Worm (Caenorhabditis elegans) whole organism, late embryonic: Measurements from ENCODE around the gene Y11D7A.7.

Experiments
- ets-4 ChIP-seq: sonication (generic microtip); optimal IDR thresholded peaks from 2 replicates; lab custom pipeline; 2016; ENCODE audit warnings: missing genetic modification characterization, missing compliant biosample characterization
- gmeb-2 ChIP-seq: sonication (generic microtip); optimal IDR thresholded peaks from 2 replicates; lab custom pipeline; 2016; ENCODE audit warnings: missing genetic modification characterization, inconsistent platforms, missing compliant biosample characterization
- hlh-30 ChIP-seq: sonication (generic microtip); optimal IDR thresholded peaks from 2 replicates; lab custom pipeline; 2017; ENCODE audit warnings: antibody characterized with exemption, missing genetic modification characterization, missing compliant biosample characterization; ENCODE audit not compliant: insufficient read depth
- lin-11 ChIP-seq: fragments of 200-800 bp; sonication (Bioruptor generic); optimal IDR thresholded peaks from 2 replicates; lab custom pipeline; 2018; ENCODE audit warnings: mild to moderate bottlenecking, missing genetic modification characterization, missing compliant biosample characterization
- nfya-1 ChIP-seq: sonication (generic microtip); optimal IDR thresholded peaks from 2 replicates; lab custom pipeline; 2017; ENCODE audit warnings: missing genetic modification characterization, mild to moderate bottlenecking, missing compliant biosample characterization, antibody characterized with exemption, moderate library complexity
- nhr-232 ChIP-seq: sonication (generic microtip); optimal IDR thresholded peaks from 2 replicates; lab custom pipeline; 2016; ENCODE audit warnings: missing genetic modification characterization, missing compliant biosample characterization
- tbx-2 ChIP-seq: sonication (generic microtip); optimal IDR thresholded peaks from 2 replicates; lab custom pipeline; 2016; ENCODE audit warnings: missing genetic modification characterization, missing compliant biosample characterization
- unc-55 ChIP-seq: sonication (generic microtip); optimal IDR thresholded peaks from 2 replicates; lab custom pipeline; 2017; ENCODE audit warnings: missing biosample characterization, missing genetic modification reagents, missing genetic modification characterization

ce11 chrIV:9267581-9267980, 18.3 kb downstream of the Y11D7A.7 start:
- TF ChIP-seq lin-11 (tag; lab: Kevin White, UChicago) (no peak), nhr-232 (no peak), hlh-30 (tag; lab: Kevin White, UChicago) (no peak), ets-4 (tag; lab: Kevin White, UChicago) (no peak), tbx-2 (tag; lab: Kevin White, UChicago) (peak; percentile 74), nfya-1 (peak; percentile 16), gmeb-2 (no peak), unc-55 (GFP tag; lab: Kevin White, UChicago) (no peak)
